Worm (Caenorhabditis elegans): ENCODE data around the gene F54D5.24.

The F54D5.24 gene

DNA sequence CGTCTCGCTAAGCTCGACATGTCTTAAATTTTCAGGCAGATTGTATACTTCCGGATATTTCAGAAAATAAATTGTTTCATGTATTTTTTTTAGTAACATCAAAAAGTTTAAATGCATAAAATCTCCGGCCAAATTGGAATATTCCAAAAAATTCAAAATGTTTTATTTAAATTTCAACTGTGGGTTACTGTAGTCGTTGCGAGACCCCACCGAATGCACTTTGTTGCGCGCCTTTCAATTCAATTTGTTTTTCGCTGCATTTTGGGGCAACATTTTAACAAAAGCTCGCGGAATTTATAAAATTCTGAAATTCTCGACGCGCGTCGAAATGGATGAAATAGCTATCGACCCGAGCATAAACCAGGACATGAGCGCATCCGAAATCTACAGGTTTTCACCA is 17.2 kb downstream of the F54D5.24 start, which contains the start of gene F54D5.2 (continued):
- no peak for TF ChIP-seq cebp-1 (GFP tag; IDR thresholded peaks at IDR 0.05)
- TF ChIP-seq cebp-1 (tag; optimal IDR thresholded peaks at IDR 0.05), result no peak
- TF ChIP-seq fkh-3 (tag; optimal IDR thresholded peaks at IDR 0.05), result no peak
- no peak for TF ChIP-seq ztf-22 (GFP tag; optimal IDR thresholded peaks at IDR 0.05)
- TF ChIP-seq zfh-2 (GFP tag; conservative IDR thresholded peaks at IDR 0.05), result no peak

DNA sequence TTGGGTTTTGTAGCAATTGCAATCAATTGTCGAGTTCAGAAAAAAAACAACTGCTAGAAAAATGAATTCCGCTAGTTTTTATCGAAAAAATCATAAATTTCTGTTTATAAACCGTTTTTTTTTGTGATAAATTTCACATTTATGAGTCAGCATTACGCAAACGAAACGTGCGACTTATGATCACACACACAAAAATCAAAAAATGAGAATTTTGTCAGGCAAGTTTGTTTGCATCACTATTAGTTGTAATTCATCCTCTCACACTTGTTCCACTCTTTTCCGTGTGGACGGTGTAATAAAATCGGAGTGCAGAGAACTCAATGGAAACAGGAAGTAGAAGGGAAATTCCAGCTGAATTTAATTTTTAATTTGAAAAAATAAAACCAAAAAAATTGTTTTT is 21.6 kb downstream of the F54D5.24 start, which contains the start of gene pcs-1:
pcs-1 (minus strand) TSS at position 344 of the 400 bp plus-strand sequence.
- TF ChIP-seq nhr-80 (tag; optimal IDR thresholded peaks at IDR 0.05) (peak; percentile 7), F57C9.4 (tag; optimal IDR thresholded peaks at IDR 0.05) (no peak), him-1 (tag; optimal IDR thresholded peaks at IDR 0.05) (no peak), mxl-1 (tag; optimal IDR thresholded peaks at IDR 0.05) (no peak)

ce11 chrII:11577861-11578260 is 22.1 kb downstream of the F54D5.24 start:
- peak; percentile 13 for TF ChIP-seq athp-1 (tag; optimal IDR thresholded peaks at IDR 0.05)
- TF ChIP-seq Y79H2A.3 (GFP tag; conservative IDR thresholded peaks at IDR 0.05), result 0 out of 2 replicates have a peak, but pooled peaks have one; percentile 73
- peak; percentile 97 for TF ChIP-seq efl-1 (GFP tag; optimal IDR thresholded peaks at IDR 0.05)
- no peak for TF ChIP-seq die-1 (tag; optimal IDR thresholded peaks at IDR 0.05)
- TF ChIP-seq sptf-2 (GFP tag; optimal IDR thresholded peaks at IDR 0.05), result no peak
- no peak for TF ChIP-seq fkh-3 (tag; optimal IDR thresholded peaks at IDR 0.05)
- peak; percentile 99 for TF ChIP-seq lsl-1 (GFP tag; optimal IDR thresholded peaks at IDR 0.05)
- TF ChIP-seq F52B5.7 (tag; optimal IDR thresholded peaks at IDR 0.05), result no peak
- 0 out of 2 replicates have a peak, but pooled peaks have one; percentile 25 for TF ChIP-seq lir-1 (GFP tag; conservative IDR thresholded peaks at IDR 0.05)
- TF ChIP-seq nfya-1 (tag; optimal IDR thresholded peaks at IDR 0.05; ENCODE audit: borderline replicate concordance, insufficient read depth), result no peak
- TF ChIP-seq ekl-4 (GFP tag; IDR thresholded peaks at IDR 0.05), result peak; percentile 75
- TF ChIP-seq mcd-1 (GFP tag; IDR thresholded peaks at IDR 0.05), result peak; percentile 46; the same call in 1 of the 2 replicates
- peak; percentile 37 for TF ChIP-seq him-1 (tag; optimal IDR thresholded peaks at IDR 0.05)
- TF ChIP-seq cebp-1 (GFP tag; IDR thresholded peaks at IDR 0.05), result no peak
- TF ChIP-seq cebp-1 (tag; optimal IDR thresholded peaks at IDR 0.05), result no peak
- TF ChIP-seq snpc-3.4 (tag; optimal IDR thresholded peaks at IDR 0.05), result peak; percentile 47
- no peak for TF ChIP-seq ztf-25 (GFP tag; IDR thresholded peaks at IDR 0.05)
- no peak for TF ChIP-seq atf-7 (tag; optimal IDR thresholded peaks at IDR 0.05)
- no peak for TF ChIP-seq ztf-3 (GFP tag; optimal IDR thresholded peaks at IDR 0.05)
- no peak for TF ChIP-seq hrde-1 (tag; optimal IDR thresholded peaks at IDR 0.05; ENCODE audit: borderline replicate concordance)
- no peak for TF ChIP-seq B0261.1 (tag; optimal IDR thresholded peaks at IDR 0.05)
- no peak for TF ChIP-seq snpc-4 (GFP tag; optimal IDR thresholded peaks at IDR 0.05)
- TF ChIP-seq snpc-4 (tag; optimal IDR thresholded peaks at IDR 0.05), result peak in 2 of 4 experiments; percentile 2 to 44
- TF ChIP-seq aptf-3 (GFP tag; IDR thresholded peaks at IDR 0.05), result no peak
- no peak for TF ChIP-seq ceh-40 (GFP tag; IDR thresholded peaks at IDR 0.05)
- no peak for TF ChIP-seq nfya-2 (GFP tag; IDR thresholded peaks at IDR 0.05)
- TF ChIP-seq F10E7.11 (tag; optimal IDR thresholded peaks at IDR 0.05), result no peak
- peak; percentile 71 for TF ChIP-seq tlf-1 (GFP tag; optimal IDR thresholded peaks at IDR 0.05)
- peak; percentile 83 for TF ChIP-seq B0019.2 (GFP tag; conservative IDR thresholded peaks at IDR 0.05)
- peak; percentile 94 for TF ChIP-seq D2030.7 (GFP tag; IDR thresholded peaks at IDR 0.05)
- 0 out of 2 replicates have a peak, but pooled peaks have one; percentile 21 for TF ChIP-seq pbrm-1 (GFP tag; IDR thresholded peaks at IDR 0.05)
- TF ChIP-seq unc-62 (GFP tag; optimal IDR thresholded peaks at IDR 0.05), result no peak
- TF ChIP-seq rcor-1 (GFP tag; IDR thresholded peaks at IDR 0.05), result peak; percentile 73
- no peak for TF ChIP-seq hmg-20 (GFP tag; IDR thresholded peaks at IDR 0.05)
- TF ChIP-seq attf-5 (GFP tag; optimal IDR thresholded peaks at IDR 0.05), result no peak
- no peak for TF ChIP-seq F57A8.1 (GFP tag; optimal IDR thresholded peaks at IDR 0.05)
- no peak for TF ChIP-seq ceh-27 (GFP tag; optimal IDR thresholded peaks at IDR 0.05)
- TF ChIP-seq F49E8.2 (tag; optimal IDR thresholded peaks at IDR 0.05; ENCODE audit: insufficient read depth), result no peak
- peak; percentile 60 for TF ChIP-seq tbp1 (GFP tag; optimal IDR thresholded peaks at IDR 0.05)
- TF ChIP-seq nhr-120 (GFP tag; IDR thresholded peaks at IDR 0.05), result no peak
